Fruit fly (Drosophila melanogaster): ENCODE data around the gene CG12219.

DNA sequence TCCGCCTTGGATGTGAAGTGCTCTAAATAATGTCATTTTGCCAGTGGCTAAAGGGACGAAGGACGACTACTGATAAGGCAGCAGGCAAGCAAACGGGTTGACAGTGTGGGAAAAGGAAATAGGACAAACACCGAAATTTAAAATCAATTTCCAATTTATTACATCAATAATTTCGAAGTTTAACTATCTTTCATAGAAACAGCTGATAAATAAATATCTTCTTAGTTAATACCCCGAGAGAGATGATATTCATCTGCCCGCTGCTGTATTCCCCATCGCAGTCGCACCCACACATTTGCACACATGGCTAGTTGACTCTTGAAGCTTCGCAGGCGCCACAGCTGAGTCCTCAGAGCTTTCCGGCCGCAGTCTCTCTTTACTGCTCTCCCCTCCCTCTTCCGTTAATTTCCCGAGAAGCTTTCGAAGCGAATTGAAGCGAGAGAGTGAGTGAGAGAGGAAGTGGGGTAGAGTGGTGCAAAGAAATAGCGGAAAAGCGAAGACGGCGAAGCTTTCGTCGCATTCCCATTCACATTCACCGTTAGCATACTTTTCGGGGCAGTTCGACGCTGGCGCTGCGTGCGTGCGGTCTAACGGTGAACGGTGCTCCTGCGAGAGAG, 15.9 kb upstream of the CG12219 start:
- peak; percentile 48; the same call in 1 of the 2 replicates for TF ChIP-seq al (GFP tag; IDR thresholded peaks at IDR 0.05)
- TF ChIP-seq tgo (GFP tag; IDR thresholded peaks at IDR 0.05): peak; percentile 65
- no peak for TF ChIP-seq btn (GFP tag; optimal IDR thresholded peaks at IDR 0.05)
- TF ChIP-seq seq (GFP tag; IDR thresholded peaks at IDR 0.05): peak; percentile 69
- peak; percentile 85 for TF ChIP-seq CG7556 (GFP tag; optimal IDR thresholded peaks at IDR 0.05)
- TF ChIP-seq CG1832 (GFP tag; optimal IDR thresholded peaks at IDR 0.05): peak; percentile 18
- TF ChIP-seq CG12236 (GFP tag; optimal IDR thresholded peaks at IDR 0.05): no peak
- TF ChIP-seq CG13287 (GFP tag; IDR thresholded peaks at IDR 0.05; ENCODE audit: partially characterized antibody): no peak
- no peak for TF ChIP-seq HmgD (GFP tag; optimal IDR thresholded peaks at IDR 0.05)
- no peak for TF ChIP-seq inv (GFP tag; IDR thresholded peaks at IDR 0.05; ENCODE audit: partially characterized antibody)
- TF ChIP-seq CG6813 (GFP tag; optimal IDR thresholded peaks at IDR 0.05): peak; percentile 75
- no peak for TF ChIP-seq Sry-δ (GFP tag; optimal IDR thresholded peaks at IDR 0.05)
- no peak for TF ChIP-seq otp (GFP tag; IDR thresholded peaks at IDR 0.05)
